Fruit fly (Drosophila melanogaster): ENCODE results near the gene CAH8.

CAH8 gene

dm6 chr3R:22381077-22381476 lies 8.4 kb downstream of the CAH8 start, which contains the start of gene CG43342 (continued):
- TF ChIP-seq org-1 (GFP tag; optimal IDR thresholded peaks at IDR 0.05), result no peak
- TF ChIP-seq Spps (tag; optimal IDR thresholded peaks at IDR 0.05), result no peak
- TF ChIP-seq nerfin-2 (GFP tag; IDR thresholded peaks at IDR 0.05; ENCODE audit: partially characterized antibody), result peak; percentile 85
- peak; percentile 85 for TF ChIP-seq Bgb (GFP tag; IDR thresholded peaks at IDR 0.05; ENCODE audit: partially characterized antibody)
- no peak for TF ChIP-seq jing (GFP tag; optimal IDR thresholded peaks at IDR 0.05)
- no peak for TF ChIP-seq hkb (optimal IDR thresholded peaks at IDR 0.05)
- TF ChIP-seq hkb (GFP tag; IDR thresholded peaks at IDR 0.05), result no peak
- no peak for TF ChIP-seq pho (GFP tag; optimal IDR thresholded peaks at IDR 0.05)
- TF ChIP-seq lbe (GFP tag; optimal IDR thresholded peaks at IDR 0.05), result no peak
- TF ChIP-seq zf30C (GFP tag; optimal IDR thresholded peaks at IDR 0.05), result no peak
- no peak for TF ChIP-seq Bdp1 (GFP tag; optimal IDR thresholded peaks at IDR 0.05)
- no peak for TF ChIP-seq Hr51 (GFP tag; optimal IDR thresholded peaks at IDR 0.05)
- TF ChIP-seq Dp (GFP tag; optimal IDR thresholded peaks at IDR 0.05), result peak; percentile 74
- TF ChIP-seq z (GFP tag; IDR thresholded peaks at IDR 0.05), result no peak
- peak; percentile 82 for TF ChIP-seq Dll (GFP tag; IDR thresholded peaks at IDR 0.05; ENCODE audit: partially characterized antibody)
- no peak for TF ChIP-seq CG10209 (GFP tag; optimal IDR thresholded peaks at IDR 0.05)
- TF ChIP-seq salm (tag; optimal IDR thresholded peaks at IDR 0.05), result no peak
- peak; percentile 84 for TF ChIP-seq E2f2 (GFP tag; IDR thresholded peaks at IDR 0.05)
- no peak for TF ChIP-seq h (optimal IDR thresholded peaks at IDR 0.05)
- no peak for TF ChIP-seq gsb (GFP tag; IDR thresholded peaks at IDR 0.05)
- peak; percentile 84 for TF ChIP-seq bbx (GFP tag; IDR thresholded peaks at IDR 0.05; ENCODE audit: partially characterized antibody)
- no peak for TF ChIP-seq lmd (GFP tag; IDR thresholded peaks at IDR 0.05)
- no peak for TF ChIP-seq sug (tag; optimal IDR thresholded peaks at IDR 0.05)
- TF ChIP-seq Tbp (GFP tag; optimal IDR thresholded peaks at IDR 0.05), result no peak
- no peak for TF ChIP-seq wek (GFP tag; optimal IDR thresholded peaks at IDR 0.05)
- no peak for TF ChIP-seq rib (GFP tag; IDR thresholded peaks at IDR 0.05)
- TF ChIP-seq CG18476 (GFP tag; optimal IDR thresholded peaks at IDR 0.05), result no peak
- TF ChIP-seq Camta (GFP tag; optimal IDR thresholded peaks at IDR 0.05), result no peak
- no peak for TF ChIP-seq CG9932 (GFP tag; IDR thresholded peaks at IDR 0.05)
- TF ChIP-seq CG11696 (GFP tag; IDR thresholded peaks at IDR 0.05), result no peak
- peak; percentile 82 for TF ChIP-seq hb (GFP tag; IDR thresholded peaks at IDR 0.05; ENCODE audit: partially characterized antibody)
- no peak for TF ChIP-seq CG8478 (optimal IDR thresholded peaks at IDR 0.05)
- no peak for TF ChIP-seq CG4404 (GFP tag; IDR thresholded peaks at IDR 0.05)
- no peak for TF ChIP-seq CG5245 (GFP tag; optimal IDR thresholded peaks at IDR 0.05)
- TF ChIP-seq CrebB (tag; optimal IDR thresholded peaks at IDR 0.05), result no peak
- no peak for TF ChIP-seq CG33557 (GFP tag; optimal IDR thresholded peaks at IDR 0.05)
- no peak for TF ChIP-seq wdn (GFP tag; IDR thresholded peaks at IDR 0.05)
- TF ChIP-seq GATAe (GFP tag; conservative IDR thresholded peaks at IDR 0.05), result no peak
- no peak for TF ChIP-seq grau (tag; optimal IDR thresholded peaks at IDR 0.05)
- no peak for TF ChIP-seq PHDP (tag; optimal IDR thresholded peaks at IDR 0.05)
- TF ChIP-seq Atf6 (GFP tag; IDR thresholded peaks at IDR 0.05), result no peak
- TF ChIP-seq Fer1 (GFP tag; optimal IDR thresholded peaks at IDR 0.05), result no peak
- no peak for TF ChIP-seq psq (GFP tag; optimal IDR thresholded peaks at IDR 0.05)
- no peak for TF ChIP-seq pros (GFP tag; optimal IDR thresholded peaks at IDR 0.05)
- TF ChIP-seq gsb-n (tag; optimal IDR thresholded peaks at IDR 0.05), result no peak
- TF ChIP-seq CG34224 (GFP tag; IDR thresholded peaks at IDR 0.05; ENCODE audit: partially characterized antibody), result peak; percentile 84
- TF ChIP-seq disco-r (GFP tag; optimal IDR thresholded peaks at IDR 0.05), result no peak
- TF ChIP-seq cato (GFP tag; optimal IDR thresholded peaks at IDR 0.05; ENCODE audit: borderline replicate concordance), result no peak
- no peak for TF ChIP-seq CG15269 (tag; optimal IDR thresholded peaks at IDR 0.05)
- TF ChIP-seq run (tag; optimal IDR thresholded peaks at IDR 0.05), result no peak
- TF ChIP-seq CG6791 (GFP tag; IDR thresholded peaks at IDR 0.05; ENCODE audit: partially characterized antibody), result peak; percentile 85
- no peak for TF ChIP-seq lov (optimal IDR thresholded peaks at IDR 0.05)
- TF ChIP-seq lov (GFP tag; IDR thresholded peaks at IDR 0.05), result no peak

Data from whole organism, embryonic.